Fruit fly (Drosophila melanogaster): Measurements from ENCODE around the gene CG5793.
A peak's percentile ranks its signal among the peaks of the same experiment; 100 is the strongest.

The CG5793 gene

DNA sequence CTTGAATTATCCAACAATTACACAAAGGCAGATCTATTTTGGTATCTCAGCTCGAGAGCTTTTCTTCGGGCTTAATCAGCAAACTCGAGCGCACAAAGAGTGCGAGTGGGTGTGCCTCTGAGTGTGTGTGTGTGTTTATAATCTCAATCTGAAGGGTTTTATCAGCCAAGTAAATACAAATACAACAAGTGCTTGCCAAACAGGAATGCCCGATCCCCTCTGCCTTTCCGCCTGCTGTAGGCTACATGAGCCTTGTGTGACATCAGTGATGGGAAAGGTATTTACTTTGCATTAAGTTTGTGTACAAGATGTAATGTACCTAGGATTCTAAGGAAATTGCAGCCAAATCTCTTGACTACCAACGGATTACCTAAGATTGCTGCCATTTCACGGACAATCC lies 38.0 kb upstream of the CG5793 start:
- TF ChIP-seq tj (GFP tag; optimal IDR thresholded peaks at IDR 0.05) (peak; percentile 31), bab1 (GFP tag; optimal IDR thresholded peaks at IDR 0.05) (no peak)

- TF ChIP-seq CG1620 (GFP tag; optimal IDR thresholded peaks at IDR 0.05) (no peak), CG7101 (tag; optimal IDR thresholded peaks at IDR 0.05) (no peak), bab1 (GFP tag; optimal IDR thresholded peaks at IDR 0.05) (no peak), pad (GFP tag; optimal IDR thresholded peaks at IDR 0.05) (no peak), Hr96 (GFP tag; optimal IDR thresholded peaks at IDR 0.05) (no peak), Clk (GFP tag; optimal IDR thresholded peaks at IDR 0.05) (no peak)
These were observed 36.9 kb upstream of the CG5793 start for dm6 chr3R:21090230-21091021.

- TF ChIP-seq cic (GFP tag; optimal IDR thresholded peaks at IDR 0.05) (no peak), tj (GFP tag; optimal IDR thresholded peaks at IDR 0.05) (no peak), CG12768 (GFP tag; optimal IDR thresholded peaks at IDR 0.05) (no peak)
These were observed 35.9 kb upstream of the CG5793 start for dm6 chr3R:21091500-21091899.

- TF ChIP-seq ovo (GFP tag; optimal IDR thresholded peaks at IDR 0.05) (no peak), tj (GFP tag; optimal IDR thresholded peaks at IDR 0.05) (no peak), Hr96 (GFP tag; optimal IDR thresholded peaks at IDR 0.05) (no peak), CG7045 (GFP tag; optimal IDR thresholded peaks at IDR 0.05) (no peak), Mnt (GFP tag; optimal IDR thresholded peaks at IDR 0.05) (no peak), kay (GFP tag; ENCODE audit: borderline replicate concordance) (no peak), toe (GFP tag; optimal IDR thresholded peaks at IDR 0.05) (no peak), bab1 (GFP tag; optimal IDR thresholded peaks at IDR 0.05) (no peak), CG14711 (tag; optimal IDR thresholded peaks at IDR 0.05) (no peak)
These were observed 35.3 kb upstream of the CG5793 start for dm6 chr3R:21092036-21092435.

dm6 chr3R:21092829-21093228 lies 34.5 kb upstream of the CG5793 start:
- TF ChIP-seq CG11617 (GFP tag; optimal IDR thresholded peaks at IDR 0.05) (no peak), cnc (optimal IDR thresholded peaks at IDR 0.05) (no peak), Mnt (GFP tag; optimal IDR thresholded peaks at IDR 0.05) (no peak), Hr96 (GFP tag; optimal IDR thresholded peaks at IDR 0.05) (no peak), pad (GFP tag; optimal IDR thresholded peaks at IDR 0.05) (no peak)

dm6 chr3R:21094292-21094691 lies 33.1 kb upstream of the CG5793 start:
- TF ChIP-seq CG7045 (GFP tag; optimal IDR thresholded peaks at IDR 0.05) (no peak), toe (GFP tag; optimal IDR thresholded peaks at IDR 0.05) (no peak), Hr96 (GFP tag; optimal IDR thresholded peaks at IDR 0.05) (no peak), CG7101 (tag; optimal IDR thresholded peaks at IDR 0.05) (no peak), Mnt (GFP tag; optimal IDR thresholded peaks at IDR 0.05) (no peak), CG11617 (GFP tag; optimal IDR thresholded peaks at IDR 0.05) (no peak), pad (GFP tag; optimal IDR thresholded peaks at IDR 0.05) (no peak), tj (GFP tag; optimal IDR thresholded peaks at IDR 0.05) (no peak), Crg-1 (GFP tag; optimal IDR thresholded peaks at IDR 0.05) (no peak), CG5204 (GFP tag; optimal IDR thresholded peaks at IDR 0.05) (no peak), CG33017 (tag; optimal IDR thresholded peaks at IDR 0.05) (no peak), CG12768 (GFP tag; optimal IDR thresholded peaks at IDR 0.05) (no peak), CG14711 (tag; optimal IDR thresholded peaks at IDR 0.05) (no peak), ovo (GFP tag; optimal IDR thresholded peaks at IDR 0.05) (no peak)

dm6 chr3R:21096532-21097143 lies 30.7 kb upstream of the CG5793 start:
- TF ChIP-seq CG1620 (GFP tag; optimal IDR thresholded peaks at IDR 0.05) (no peak), CG5204 (GFP tag; optimal IDR thresholded peaks at IDR 0.05) (no peak), tj (GFP tag; optimal IDR thresholded peaks at IDR 0.05) (no peak), toe (GFP tag; optimal IDR thresholded peaks at IDR 0.05) (no peak), pad (GFP tag; optimal IDR thresholded peaks at IDR 0.05) (no peak), Clk (GFP tag; optimal IDR thresholded peaks at IDR 0.05) (no peak), CG7045 (GFP tag; optimal IDR thresholded peaks at IDR 0.05) (no peak), Crg-1 (GFP tag; optimal IDR thresholded peaks at IDR 0.05) (no peak), cic (GFP tag; optimal IDR thresholded peaks at IDR 0.05) (no peak), cnc (optimal IDR thresholded peaks at IDR 0.05) (no peak), CG14711 (tag; optimal IDR thresholded peaks at IDR 0.05) (no peak)

- TF ChIP-seq CG11617 (GFP tag; optimal IDR thresholded peaks at IDR 0.05) (no peak), cic (GFP tag; optimal IDR thresholded peaks at IDR 0.05) (no peak), Mnt (GFP tag; optimal IDR thresholded peaks at IDR 0.05) (no peak), Hr96 (GFP tag; optimal IDR thresholded peaks at IDR 0.05) (no peak), CG12768 (GFP tag; optimal IDR thresholded peaks at IDR 0.05) (no peak), CG33017 (tag; optimal IDR thresholded peaks at IDR 0.05) (no peak), kay (GFP tag; ENCODE audit: borderline replicate concordance) (no peak), Clk (GFP tag; optimal IDR thresholded peaks at IDR 0.05) (no peak), CG7101 (tag; optimal IDR thresholded peaks at IDR 0.05) (no peak), CG5204 (GFP tag; optimal IDR thresholded peaks at IDR 0.05) (no peak), CG14711 (tag; optimal IDR thresholded peaks at IDR 0.05) (no peak), pad (GFP tag; optimal IDR thresholded peaks at IDR 0.05) (no peak), CG1620 (GFP tag; optimal IDR thresholded peaks at IDR 0.05) (no peak), cnc (optimal IDR thresholded peaks at IDR 0.05) (no peak), bab1 (GFP tag; optimal IDR thresholded peaks at IDR 0.05) (no peak), toe (GFP tag; optimal IDR thresholded peaks at IDR 0.05) (no peak), tj (GFP tag; optimal IDR thresholded peaks at IDR 0.05) (no peak), ovo (GFP tag; optimal IDR thresholded peaks at IDR 0.05) (no peak), CG7045 (GFP tag; optimal IDR thresholded peaks at IDR 0.05) (no peak), Crg-1 (GFP tag; optimal IDR thresholded peaks at IDR 0.05) (no peak)
These were observed 30.2 kb upstream of the CG5793 start for dm6 chr3R:21097160-21097559.

Data from whole organism, adult.